Worm (Caenorhabditis elegans): ENCODE measurements around the gene zip-9.

Gene zip-9

ce11 chrV:10951655-10952278 lies 9.5 kb downstream of the zip-9 start, which contains the start of gene F17C11.4:
Gene F17C11.4 (plus strand): TSS chrV:10951860.
- TF ChIP-seq attf-6 (GFP tag; IDR thresholded peaks at IDR 0.05) (no peak), nhr-27 (tag; optimal IDR thresholded peaks at IDR 0.05) (no peak), B0261.1 (tag; optimal IDR thresholded peaks at IDR 0.05) (no peak), rec-8 (tag; optimal IDR thresholded peaks at IDR 0.05) (no peak), mcd-1 (GFP tag; IDR thresholded peaks at IDR 0.05) (peak; percentile 37; the same call in 1 of the 2 replicates), Y56A3A.18 (GFP tag; IDR thresholded peaks at IDR 0.05) (no peak), ztf-18 (tag; optimal IDR thresholded peaks at IDR 0.05) (peak; percentile 31), dpff-1 (tag; optimal IDR thresholded peaks at IDR 0.05) (no peak), lin-40 (tag; optimal IDR thresholded peaks at IDR 0.05) (peak; percentile 67), hlh-12 (tag; optimal IDR thresholded peaks at IDR 0.05) (no peak), Y79H2A.3 (GFP tag; conservative IDR thresholded peaks at IDR 0.05) (no peak), B0336.3 (GFP tag; IDR thresholded peaks at IDR 0.05) (peak; percentile 43), chd-7 (tag; optimal IDR thresholded peaks at IDR 0.05) (no peak), mel-28 (tag; optimal IDR thresholded peaks at IDR 0.05; ENCODE audit: borderline replicate concordance) (no peak), hsf-1 (GFP tag; IDR thresholded peaks at IDR 0.05) (no peak), him-1 (tag; optimal IDR thresholded peaks at IDR 0.05) (no peak), K11D2.4 (GFP tag; IDR thresholded peaks at IDR 0.05) (peak; percentile 69; the same call in 1 of the 2 replicates), bed-2 (GFP tag; IDR thresholded peaks at IDR 0.05) (no peak), egl-18 (GFP tag; IDR thresholded peaks at IDR 0.05) (no peak), madf-3 (GFP tag; IDR thresholded peaks at IDR 0.05) (no peak), Y53G8AR.9 (GFP tag; conservative IDR thresholded peaks at IDR 0.05) (no peak), lir-1 (GFP tag; conservative IDR thresholded peaks at IDR 0.05) (no peak; the same call in 1 of the 2 replicates), repo-1 (tag; optimal IDR thresholded peaks at IDR 0.05) (no peak), ceh-58 (GFP tag; IDR thresholded peaks at IDR 0.05) (no peak), ceh-91 (GFP tag; IDR thresholded peaks at IDR 0.05) (no peak), lag-1 (GFP tag; IDR thresholded peaks at IDR 0.05) (no peak), ztf-6 (GFP tag; IDR thresholded peaks at IDR 0.05) (no peak), pbrm-1 (GFP tag; IDR thresholded peaks at IDR 0.05) (no peak), K12H6.12 (tag; optimal IDR thresholded peaks at IDR 0.05) (peak; percentile 66), tlf-1 (GFP tag; optimal IDR thresholded peaks at IDR 0.05) (no peak), rpc-1 (optimal IDR thresholded peaks at IDR 0.05) (no peak), rpc-1 (tag; optimal IDR thresholded peaks at IDR 0.05) (no peak), lin-26 (GFP tag; IDR thresholded peaks at IDR 0.05) (peak; percentile 66; the same call in 1 of the 2 replicates), T07F8.4 (tag; optimal IDR thresholded peaks at IDR 0.05) (no peak), lin-54 (GFP tag; optimal IDR thresholded peaks at IDR 0.05) (peak; percentile 20), dpl-1 (GFP tag; optimal IDR thresholded peaks at IDR 0.05) (no peak), egrh-3 (GFP tag; IDR thresholded peaks at IDR 0.05) (no peak), ztf-25 (GFP tag; IDR thresholded peaks at IDR 0.05) (no peak), D2030.7 (GFP tag; IDR thresholded peaks at IDR 0.05) (no peak), Y67H2A.10 (GFP tag; conservative IDR thresholded peaks at IDR 0.05) (no peak), nfya-1 (tag; optimal IDR thresholded peaks at IDR 0.05; ENCODE audit: borderline replicate concordance, insufficient read depth) (no peak), ccch-3 (GFP tag; optimal IDR thresholded peaks at IDR 0.05) (no peak), nhr-120 (GFP tag; IDR thresholded peaks at IDR 0.05) (no peak), dox-1 (GFP tag; IDR thresholded peaks at IDR 0.05) (no peak), cebp-2 (GFP tag; IDR thresholded peaks at IDR 0.05) (no peak), ceh-100 (GFP tag; IDR thresholded peaks at IDR 0.05) (no peak), tbp1 (GFP tag; optimal IDR thresholded peaks at IDR 0.05) (peak; percentile 50), ztf-26 (tag; optimal IDR thresholded peaks at IDR 0.05) (peak; percentile 39), hmg-20 (GFP tag; IDR thresholded peaks at IDR 0.05) (no peak), mxl-1 (tag; optimal IDR thresholded peaks at IDR 0.05) (no peak)

Data from whole organism, young adult.